Worm (Caenorhabditis elegans): Measurements from ENCODE around the gene adk-1.

Gene adk-1

DNA sequence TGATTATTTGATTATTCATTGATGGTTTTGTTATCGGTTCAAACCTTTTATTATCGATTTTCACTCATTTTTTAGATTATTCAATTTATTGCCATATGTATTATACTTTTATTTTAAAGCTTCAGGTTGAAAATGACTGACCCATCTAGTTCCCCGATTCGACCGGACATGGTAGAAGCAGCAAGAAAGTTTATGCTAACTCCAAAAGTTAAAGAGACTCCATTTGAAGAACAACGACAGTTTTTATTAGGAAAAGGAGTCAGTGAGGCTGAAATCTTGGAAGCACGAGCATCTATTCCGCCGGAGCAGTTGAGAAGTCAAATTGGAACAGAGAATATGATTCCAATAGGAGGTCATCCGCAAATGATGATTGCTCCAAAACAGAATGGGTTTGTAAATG lies 27.6 kb downstream of the adk-1 start, which contains the start of gene prx-14:
prx-14 (plus strand) TSS at position 120 of the 400 bp plus-strand sequence.
- peak; percentile 33 for TF ChIP-seq elt-2 (tag; optimal IDR thresholded peaks at IDR 0.05)
- TF ChIP-seq sdc-2 (tag; optimal IDR thresholded peaks at IDR 0.05), result no peak

DNA sequence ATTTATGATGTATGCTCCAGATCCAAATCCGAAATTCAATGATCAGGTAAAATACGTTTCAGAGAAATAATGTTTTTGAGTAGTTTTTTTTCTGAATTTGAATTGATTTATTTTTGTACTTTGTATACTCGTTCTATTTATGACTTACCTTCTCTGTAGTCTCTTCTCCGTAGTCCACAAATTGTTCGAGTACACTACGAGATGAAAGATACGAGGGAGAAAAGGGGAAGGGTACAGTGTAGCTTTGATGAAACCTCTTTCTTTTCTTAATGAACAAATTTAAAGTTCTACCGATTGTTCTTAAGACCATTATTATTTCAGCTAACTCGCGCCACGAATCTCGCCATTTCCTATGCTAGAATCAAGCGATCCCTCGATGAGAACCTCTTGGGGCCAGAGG lies 30.6 kb downstream of the adk-1 start:
- no peak for TF ChIP-seq dmd-4 (tag; optimal IDR thresholded peaks at IDR 0.05; ENCODE audit: borderline replicate concordance)
- no peak for TF ChIP-seq unc-3 (GFP tag; conservative IDR thresholded peaks at IDR 0.05)
- TF ChIP-seq unc-3 (tag; optimal IDR thresholded peaks at IDR 0.05), result no peak
- TF ChIP-seq tbx-2 (tag; optimal IDR thresholded peaks at IDR 0.05), result no peak
- no peak for TF ChIP-seq ceh-9 (tag; optimal IDR thresholded peaks at IDR 0.05)
- no peak for TF ChIP-seq T23F11.4 (GFP tag; optimal IDR thresholded peaks at IDR 0.05)
- TF ChIP-seq ceh-2 (tag; optimal IDR thresholded peaks at IDR 0.05), result no peak
- TF ChIP-seq elt-4 (tag; optimal IDR thresholded peaks at IDR 0.05), result no peak
- no peak for TF ChIP-seq hlh-15 (tag; optimal IDR thresholded peaks at IDR 0.05)
- no peak for TF ChIP-seq K09A11.1 (tag; optimal IDR thresholded peaks at IDR 0.05; ENCODE audit: insufficient read depth)
- TF ChIP-seq ttx-3 (tag; optimal IDR thresholded peaks at IDR 0.05), result no peak
- no peak for TF ChIP-seq tbx-7 (tag; optimal IDR thresholded peaks at IDR 0.05)
- TF ChIP-seq lin-11 (tag; optimal IDR thresholded peaks at IDR 0.05), result no peak
- no peak for TF ChIP-seq che-1 (tag; optimal IDR thresholded peaks at IDR 0.05)
- no peak for TF ChIP-seq hlh-30 (tag; optimal IDR thresholded peaks at IDR 0.05; ENCODE audit: insufficient read depth)
- no peak for TF ChIP-seq sox-2 (GFP tag; IDR thresholded peaks at IDR 0.05)
- TF ChIP-seq nhr-11 (tag; optimal IDR thresholded peaks at IDR 0.05), result no peak
- no peak for TF ChIP-seq pat-9 (tag; optimal IDR thresholded peaks at IDR 0.05)
- TF ChIP-seq pros-1 (tag; optimal IDR thresholded peaks at IDR 0.05), result no peak
- TF ChIP-seq npax-4 (tag; optimal IDR thresholded peaks at IDR 0.05), result no peak

DNA sequence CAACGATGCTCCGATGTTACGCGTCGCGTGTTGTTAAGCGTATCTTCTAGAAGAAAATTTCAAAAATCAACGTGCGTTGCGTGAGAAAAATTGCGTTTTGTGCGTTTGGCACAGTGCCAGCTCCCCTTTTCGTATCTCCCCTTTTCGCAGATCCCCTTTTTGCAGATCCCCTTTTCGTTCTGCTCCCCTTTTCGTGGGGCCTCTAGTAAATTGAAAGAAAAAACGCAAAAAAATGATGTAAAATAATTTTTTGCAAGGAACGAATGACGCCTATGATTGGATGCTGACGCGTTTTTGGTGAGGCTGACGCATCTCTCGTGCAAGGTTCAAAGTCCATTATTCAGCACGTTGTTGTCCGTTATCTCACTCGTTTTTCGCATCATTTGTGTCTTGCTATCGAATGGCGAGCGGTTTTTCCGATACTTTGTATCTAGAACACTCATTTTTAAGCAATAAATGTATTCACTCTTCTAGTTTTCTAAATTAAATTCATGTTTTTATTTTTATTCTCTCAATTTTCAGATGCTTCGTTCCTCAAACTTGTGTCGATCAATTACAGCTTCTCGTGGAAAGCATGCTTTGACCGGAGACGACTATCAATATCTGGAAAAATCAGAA lies 31.4 kb downstream of the adk-1 start, which contains the start of gene cpt-2:
cpt-2 (plus strand) TSS at position 523 of the 618 bp plus-strand sequence.
- TF ChIP-seq rnt-1 (tag; optimal IDR thresholded peaks at IDR 0.05) (peak; percentile 15), lim-6 (tag; optimal IDR thresholded peaks at IDR 0.05) (peak; percentile 44), ceh-31 (tag; optimal IDR thresholded peaks at IDR 0.05) (peak; percentile 73), F13H6.1 (tag; optimal IDR thresholded peaks at IDR 0.05) (peak; percentile 29), C08G9.2 (tag; optimal IDR thresholded peaks at IDR 0.05) (peak; percentile 47), elt-2 (tag; optimal IDR thresholded peaks at IDR 0.05) (peak; percentile 43), tbx-2 (tag; optimal IDR thresholded peaks at IDR 0.05) (peak; percentile 57), nfya-1 (tag; optimal IDR thresholded peaks at IDR 0.05) (peak; percentile 53), ceh-2 (tag; optimal IDR thresholded peaks at IDR 0.05) (peak; percentile 18), ref-2 (tag; optimal IDR thresholded peaks at IDR 0.05) (peak; percentile 18), ahr-1 (tag; optimal IDR thresholded peaks at IDR 0.05) (peak; percentile 13), zip-5 (tag; optimal IDR thresholded peaks at IDR 0.05) (peak; percentile 25), ceh-14 (tag; optimal IDR thresholded peaks at IDR 0.05) (peak; percentile 49), unc-42 (tag; optimal IDR thresholded peaks at IDR 0.05) (peak; percentile 54), ceh-18 (tag; optimal IDR thresholded peaks at IDR 0.05) (peak; percentile 27)

DNA sequence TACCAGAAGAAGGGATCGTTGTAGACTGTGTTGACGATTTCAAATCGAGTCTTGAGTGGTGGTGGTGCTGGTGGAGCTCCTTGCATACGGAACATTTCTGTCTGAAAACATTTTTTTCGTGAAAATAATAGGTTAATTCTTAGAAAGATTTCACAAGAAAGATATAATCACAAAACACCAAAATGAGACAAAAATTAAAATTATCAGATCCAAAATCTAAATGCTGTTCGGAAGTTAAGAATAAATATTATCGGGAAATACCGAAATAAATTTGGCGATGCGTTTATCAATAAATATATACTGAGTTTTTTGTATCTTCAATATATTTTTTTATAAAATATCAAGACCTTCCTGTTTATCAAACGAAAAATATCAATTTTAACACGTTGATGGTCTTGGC lies 32.1 kb downstream of the adk-1 start, which contains the start of gene C08F8.9:
C08F8.9 (minus strand) TSS at position 101 of the 400 bp plus-strand sequence.
- TF ChIP-seq ceh-31 (tag; optimal IDR thresholded peaks at IDR 0.05) (no peak), ceh-2 (tag; optimal IDR thresholded peaks at IDR 0.05) (no peak), unc-86 (tag; optimal IDR thresholded peaks at IDR 0.05) (no peak), sox-2 (GFP tag; IDR thresholded peaks at IDR 0.05) (no peak), ztf-16 (tag; optimal IDR thresholded peaks at IDR 0.05) (no peak)

Measured in whole organism, late embryonic.